Worm (Caenorhabditis elegans): ENCODE data around the gene C10A4.7.

DNA sequence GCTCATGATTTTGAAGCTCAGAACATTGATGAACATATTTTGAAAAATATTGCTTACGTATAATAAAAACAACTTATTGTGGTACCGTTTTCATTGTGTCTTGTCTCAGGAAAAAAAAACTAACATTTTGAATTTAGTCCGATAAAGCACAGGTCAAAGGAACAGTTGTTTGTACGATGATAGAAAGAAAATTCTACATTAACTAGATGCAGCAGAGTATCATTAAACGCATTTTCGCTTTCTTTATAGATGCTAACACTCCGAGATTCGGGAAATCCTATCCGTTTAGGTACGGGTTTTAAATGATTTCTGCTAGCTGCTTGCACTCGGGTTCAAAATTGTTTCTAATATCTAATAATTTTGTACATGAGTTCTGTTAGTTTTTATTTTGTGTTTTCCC, 6.3 kb downstream of the C10A4.7 start:
- TF ChIP-seq lin-13 (GFP tag; optimal IDR thresholded peaks at IDR 0.05) (no peak), ces-1 (GFP tag; optimal IDR thresholded peaks at IDR 0.05) (no peak), aly-2 (tag; optimal IDR thresholded peaks at IDR 0.05) (no peak), hlh-4 (tag; optimal IDR thresholded peaks at IDR 0.05) (no peak), unc-130 (tag; optimal IDR thresholded peaks at IDR 0.05) (no peak), pqm-1 (tag; optimal IDR thresholded peaks at IDR 0.05) (no peak), swsn-7 (tag; optimal IDR thresholded peaks at IDR 0.05) (no peak), mdl-1 (tag; optimal IDR thresholded peaks at IDR 0.05) (no peak), rnt-1 (tag; optimal IDR thresholded peaks at IDR 0.05) (no peak), nhr-77 (tag; optimal IDR thresholded peaks at IDR 0.05) (no peak), irx-1 (tag; optimal IDR thresholded peaks at IDR 0.05) (no peak), nhr-84 (tag; optimal IDR thresholded peaks at IDR 0.05) (no peak), lin-15B (tag; optimal IDR thresholded peaks at IDR 0.05) (no peak)

All from whole organism, L1 larva.